Worm (Caenorhabditis elegans): ENCODE data around the gene K05F1.1.

- no peak for TF ChIP-seq him-1 (tag; optimal IDR thresholded peaks at IDR 0.05)
- TF ChIP-seq dao-5 (tag; optimal IDR thresholded peaks at IDR 0.05), result no peak
Measured at ce11 chrII:5816346-5816745, 15.2 kb downstream of the K05F1.1 start, which contains the start of gene ZK1248.20.
